Worm (Caenorhabditis elegans): ENCODE results near the gene Y22D7AL.3.
A peak's percentile ranks its signal among the peaks of the same experiment; 100 is the strongest.

The Y22D7AL.3 gene

DNA sequence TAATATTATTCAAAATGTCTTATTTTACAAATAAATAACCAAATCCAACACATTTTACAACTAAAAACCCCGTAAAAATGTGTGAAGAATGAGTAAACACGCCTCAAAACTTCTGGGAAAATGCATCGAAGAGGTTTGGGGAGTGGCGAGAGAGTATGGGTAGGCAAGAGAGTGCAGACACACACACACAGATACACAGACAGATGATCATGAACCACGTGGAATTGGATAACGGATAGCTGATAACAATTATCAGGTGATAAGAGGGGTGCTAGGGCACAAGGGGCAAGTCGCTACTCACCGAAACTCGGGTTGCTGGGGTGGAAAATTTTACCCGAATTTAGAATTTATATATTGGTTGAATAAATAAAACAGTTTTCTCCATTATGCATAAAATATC is 41.0 kb downstream of the Y22D7AL.3 start:
- TF ChIP-seq nhr-2 (tag; optimal IDR thresholded peaks at IDR 0.05) = no peak
- TF ChIP-seq unc-120 (tag; optimal IDR thresholded peaks at IDR 0.05; ENCODE audit: poor library complexity, severe bottlenecking) = peak; percentile 10
- TF ChIP-seq elt-3 (tag; optimal IDR thresholded peaks at IDR 0.05) = peak; percentile 86
- TF ChIP-seq sem-2 (GFP tag; optimal IDR thresholded peaks at IDR 0.05) = no peak

DNA sequence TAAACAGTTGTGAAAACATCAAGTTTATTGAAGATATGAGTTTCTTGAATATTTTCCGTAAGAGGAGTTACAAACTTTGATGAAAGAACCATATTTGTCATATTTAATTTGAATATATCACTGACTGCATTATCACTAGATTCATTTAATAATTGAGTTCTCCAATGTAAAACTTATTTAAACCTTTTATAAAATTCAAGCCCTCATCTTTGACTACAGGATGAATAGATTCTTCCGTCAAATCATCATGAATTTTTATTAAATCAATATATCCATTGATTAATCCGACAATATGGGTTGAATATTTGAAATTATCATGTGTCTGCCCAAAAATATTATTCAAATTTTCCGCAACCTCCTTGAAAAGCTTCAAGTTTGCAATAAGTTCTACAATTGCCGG is 46.7 kb downstream of the Y22D7AL.3 start, which contains the start of gene Y22D7AR.7:
Gene Y22D7AR.7, minus strand, starts transcription at position 101 of the 400 bp plus-strand sequence.
- TF ChIP-seq elt-3 (tag; optimal IDR thresholded peaks at IDR 0.05) (no peak), cnd-1 (tag; optimal IDR thresholded peaks at IDR 0.05) (no peak), zip-8 (tag; optimal IDR thresholded peaks at IDR 0.05) (no peak), sptf-1 (tag; optimal IDR thresholded peaks at IDR 0.05) (no peak), ceh-39 (tag; optimal IDR thresholded peaks at IDR 0.05) (no peak), lin-32 (GFP tag; optimal IDR thresholded peaks at IDR 0.05) (no peak), hlh-1 (tag; optimal IDR thresholded peaks at IDR 0.05) (no peak), elt-1 (tag; optimal IDR thresholded peaks at IDR 0.05; ENCODE audit: borderline replicate concordance, insufficient read depth) (no peak), nhr-237 (tag; optimal IDR thresholded peaks at IDR 0.05) (no peak), ceh-43 (GFP tag; optimal IDR thresholded peaks at IDR 0.05) (no peak), M03D4.4 (tag; optimal IDR thresholded peaks at IDR 0.05) (no peak), lin-13 (tag; optimal IDR thresholded peaks at IDR 0.05) (no peak), drap-1 (GFP tag; optimal IDR thresholded peaks at IDR 0.05) (no peak), ham-2 (GFP tag; optimal IDR thresholded peaks at IDR 0.05) (no peak), nhr-12 (tag; optimal IDR thresholded peaks at IDR 0.05) (no peak), unc-39 (tag; optimal IDR thresholded peaks at IDR 0.05) (no peak), ztf-11 (tag; optimal IDR thresholded peaks at IDR 0.05) (no peak)

DNA sequence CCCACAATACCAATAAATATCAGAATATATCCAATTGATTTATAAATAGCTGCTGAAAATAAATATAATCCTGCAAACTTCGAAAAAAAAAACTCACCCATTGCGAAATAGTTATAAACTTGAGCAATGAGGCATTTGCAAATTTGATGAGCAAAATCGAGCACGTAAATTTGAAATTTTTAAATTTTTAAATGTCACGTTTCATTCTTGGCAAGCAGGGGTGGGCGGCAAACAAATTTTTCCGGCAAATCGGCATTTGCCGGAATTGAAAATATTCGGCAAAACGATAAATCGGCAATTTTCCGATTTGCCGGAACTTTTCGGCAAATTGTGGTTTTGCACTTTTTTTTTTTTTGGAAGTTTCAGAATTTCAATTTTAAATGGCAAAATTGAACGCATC is 48.7 kb downstream of the Y22D7AL.3 start, which contains the start of gene Y22D7AR.14:
Gene Y22D7AR.14, minus strand, starts transcription at position 101 of the 400 bp plus-strand sequence.
- TF ChIP-seq ceh-39 (tag; optimal IDR thresholded peaks at IDR 0.05) = no peak
- TF ChIP-seq ces-1 (GFP tag; optimal IDR thresholded peaks at IDR 0.05) = no peak
- no peak for TF ChIP-seq unc-62 (GFP tag; optimal IDR thresholded peaks at IDR 0.05)
- no peak for TF ChIP-seq pha-4 (tag; optimal IDR thresholded peaks at IDR 0.05)
- no peak for TF ChIP-seq zip-8 (tag; optimal IDR thresholded peaks at IDR 0.05)
- TF ChIP-seq nhr-76 (tag; optimal IDR thresholded peaks at IDR 0.05) = no peak
- TF ChIP-seq nhr-2 (tag; optimal IDR thresholded peaks at IDR 0.05) = no peak
- no peak for TF ChIP-seq lin-32 (GFP tag; optimal IDR thresholded peaks at IDR 0.05)
- TF ChIP-seq elt-1 (tag; optimal IDR thresholded peaks at IDR 0.05; ENCODE audit: borderline replicate concordance, insufficient read depth) = no peak
- TF ChIP-seq nhr-12 (tag; optimal IDR thresholded peaks at IDR 0.05) = no peak
